Worm (Caenorhabditis elegans) whole organism, young adult: ENCODE measurements around the gene C23H3.9.

Experiments used
- cebp-2 ChIP-seq: fragments of 200-800 bp; sonication (Bioruptor generic); IDR thresholded peaks from 2 replicates; pipeline ENCODE4 v1.3.6; 2022; ENCODE audit warnings: missing genetic modification characterization, missing compliant biosample characterization
- ceh-79 ChIP-seq: sonication (generic microtip); optimal IDR thresholded peaks from 2 replicates; lab custom pipeline; 2017; ENCODE audit warnings: mild to moderate bottlenecking, missing genetic modification characterization, missing compliant biosample characterization
- egrh-3 ChIP-seq: fragments of 200-800 bp; sonication (Bioruptor generic); IDR thresholded peaks from 2 replicates; pipeline ENCODE4 v1.3.6; 2022; ENCODE audit warnings: missing genetic modification reagents, missing genetic modification characterization, missing compliant biosample characterization
- ets-4 ChIP-seq: fragments of 200-800 bp; sonication (Bioruptor generic); optimal IDR thresholded peaks from 2 replicates; lab custom pipeline; 2018; ENCODE audit warnings: mild to moderate bottlenecking, missing genetic modification characterization, missing compliant biosample characterization
- lin-54 ChIP-seq: fragments of 200-800 bp; sonication (Bioruptor generic); optimal IDR thresholded peaks from 2 replicates; lab custom pipeline; 2018; ENCODE audit warnings: mild to moderate bottlenecking, missing genetic modification characterization, missing compliant biosample characterization
- nfya-2 ChIP-seq: fragments of 200-800 bp; sonication (Bioruptor generic); IDR thresholded peaks from 2 replicates; pipeline ENCODE4 v1.3.6; 2022; ENCODE audit warnings: missing genetic modification reagents, missing genetic modification characterization, missing compliant biosample characterization
- nfyb-1 ChIP-seq: fragments of 200-800 bp; sonication (Bioruptor generic); IDR thresholded peaks from 2 replicates; pipeline ENCODE4 v1.3.6; 2022; ENCODE audit warnings: missing genetic modification reagents, missing genetic modification characterization, missing compliant biosample characterization
- pha-4 ChIP-seq: fragments of 150-350 bp; sonication (generic microtip); optimal IDR thresholded peaks from 2 replicates; lab custom pipeline; 2014; ENCODE audit warnings: missing biosample characterization, missing genetic modification reagents, missing genetic modification characterization
- rcor-1 ChIP-seq: fragments of 200-800 bp; sonication (Bioruptor generic); IDR thresholded peaks from 2 replicates; pipeline ENCODE4 v1.3.6; 2022; ENCODE audit warnings: missing genetic modification reagents, missing genetic modification characterization, missing compliant biosample characterization

- TF ChIP-seq egrh-3 (GFP tag; lab: Robert Waterston, UW) (no peak), rcor-1 (GFP tag; lab: Robert Waterston, UW) (peak; percentile 52; the same call in 1 of the 2 replicates), lin-54 (GFP tag; lab: Kevin White, UChicago) (peak; percentile 90), pha-4 (tag; lab: Kevin White, UChicago) (no peak), nfyb-1 (GFP tag; lab: Robert Waterston, UW) (peak; percentile 56; the same call in 1 of the 2 replicates), ets-4 (GFP tag; lab: Kevin White, UChicago) (no peak), nfya-2 (GFP tag; lab: Robert Waterston, UW) (no peak), ceh-79 (tag; lab: Kevin White, UChicago) (no peak), cebp-2 (GFP tag; lab: Robert Waterston, UW) (no peak)
Observed at ce11 chrII:24559-24998, 54.5 kb downstream of the C23H3.9 start, which contains the start of gene enee-1.
